Worm (Caenorhabditis elegans): ENCODE data around the gene Y73F8A.36.

- TF ChIP-seq nhr-237 (tag; optimal IDR thresholded peaks at IDR 0.05) (no peak), nhr-77 (tag; optimal IDR thresholded peaks at IDR 0.05) (no peak), nhr-28 (tag; optimal IDR thresholded peaks at IDR 0.05) (no peak), blmp-1 (tag; optimal IDR thresholded peaks at IDR 0.05) (no peak), nhr-90 (tag; optimal IDR thresholded peaks at IDR 0.05; ENCODE audit: poor library complexity) (no peak), unc-62 (GFP tag; optimal IDR thresholded peaks at IDR 0.05) (no peak), zag-1 (tag; optimal IDR thresholded peaks at IDR 0.05) (no peak)
Measured at ce11 chrIV:15291162-15291561, 45.4 kb downstream of the Y73F8A.36 start, which contains the start of gene pqn-90.
